Worm (Caenorhabditis elegans): ENCODE measurements around the gene F38A1.13.

DNA sequence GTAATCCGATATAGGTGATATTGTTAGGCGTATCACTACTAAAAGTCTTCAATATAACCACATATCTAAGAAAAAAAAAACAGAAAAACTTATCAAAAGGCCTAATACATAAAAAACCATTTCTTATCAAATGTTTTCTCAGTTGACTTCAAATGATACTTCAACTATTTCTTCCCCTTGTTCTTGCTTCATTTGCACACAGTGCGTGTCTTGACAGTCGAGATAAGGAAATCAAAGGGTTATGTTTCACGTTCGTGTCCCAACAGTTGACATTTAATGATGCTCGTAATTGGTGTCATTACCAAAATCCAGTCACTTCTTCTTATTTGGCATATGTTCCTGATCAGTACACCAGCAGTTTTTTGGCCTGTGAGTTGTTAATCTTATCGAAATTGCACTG, 1.7 kb downstream of the F38A1.13 start, which contains the start of gene clec-170:
- TF ChIP-seq ceh-13 (GFP tag; optimal IDR thresholded peaks at IDR 0.05) = no peak
- no peak for TF ChIP-seq ama-1 (optimal IDR thresholded peaks at IDR 0.05)
- TF ChIP-seq tra-4 (tag; optimal IDR thresholded peaks at IDR 0.05) = no peak
